Worm (Caenorhabditis elegans): ENCODE measurements around the gene aak-2.

The aak-2 gene

ce11 chrX:16793470-16793869, 2.4 kb upstream of the aak-2 start (continued):
- TF ChIP-seq nhr-19 (GFP tag; conservative IDR thresholded peaks at IDR 0.05) (peak; percentile 23; the same call in 1 of the 2 replicates), nhr-20 (tag; optimal IDR thresholded peaks at IDR 0.05) (peak; percentile 2), efl-1 (optimal IDR thresholded peaks at IDR 0.05) (peak in 1 of 2 experiments; percentile 12), efl-1 (GFP tag; optimal IDR thresholded peaks at IDR 0.05 in 1 of 2) (no peak), C34B4.2 (tag; optimal IDR thresholded peaks at IDR 0.05) (no peak), fos-1 (tag; optimal IDR thresholded peaks at IDR 0.05) (no peak), Y116A8C.19 (tag; optimal IDR thresholded peaks at IDR 0.05; ENCODE audit: borderline replicate concordance) (no peak), nhr-76 (tag; optimal IDR thresholded peaks at IDR 0.05) (no peak), nhr-47 (tag; optimal IDR thresholded peaks at IDR 0.05) (peak; percentile 38), C16A3.4 (tag; optimal IDR thresholded peaks at IDR 0.05) (no peak), blmp-1 (tag; optimal IDR thresholded peaks at IDR 0.05) (peak; percentile 17), elt-3 (tag; optimal IDR thresholded peaks at IDR 0.05) (peak in 1 of 6 experiments; percentile 46), mdl-1 (tag; optimal IDR thresholded peaks at IDR 0.05) (peak in 1 of 2 experiments; percentile 72), ceh-88 (GFP tag; IDR thresholded peaks at IDR 0.05) (no peak), tlp-1 (tag; optimal IDR thresholded peaks at IDR 0.05) (no peak), fkh-8 (tag; optimal IDR thresholded peaks at IDR 0.05) (peak; percentile 35), irx-1 (tag; optimal IDR thresholded peaks at IDR 0.05) (no peak), nhr-85 (tag) (no peak), mep-1 (tag; optimal IDR thresholded peaks at IDR 0.05) (no peak), swsn-7 (tag; optimal IDR thresholded peaks at IDR 0.05) (peak; percentile 18), nhr-237 (tag; optimal IDR thresholded peaks at IDR 0.05) (no peak), hlh-17 (GFP tag; optimal IDR thresholded peaks at IDR 0.05; ENCODE audit: borderline replicate concordance) (no peak), pax-3 (tag; optimal IDR thresholded peaks at IDR 0.05) (no peak), pqm-1 (tag; optimal IDR thresholded peaks at IDR 0.05) (no peak), aly-2 (tag; optimal IDR thresholded peaks at IDR 0.05) (no peak)

ce11 chrX:16796826-16797225, 939 bp downstream of the aak-2 start:
- TF ChIP-seq ceh-63 (GFP tag; optimal IDR thresholded peaks at IDR 0.05) (no peak), nhr-84 (tag; optimal IDR thresholded peaks at IDR 0.05) (no peak), nhr-90 (tag; optimal IDR thresholded peaks at IDR 0.05; ENCODE audit: poor library complexity) (peak; percentile 89), Y116A8C.19 (tag; optimal IDR thresholded peaks at IDR 0.05; ENCODE audit: borderline replicate concordance) (no peak), hlh-17 (GFP tag; optimal IDR thresholded peaks at IDR 0.05; ENCODE audit: borderline replicate concordance) (no peak), fkh-10 (GFP tag; optimal IDR thresholded peaks at IDR 0.05) (peak; percentile 98), nhr-237 (tag; optimal IDR thresholded peaks at IDR 0.05) (peak; percentile 66), unc-130 (tag; optimal IDR thresholded peaks at IDR 0.05) (peak; percentile 90), fkh-8 (tag; optimal IDR thresholded peaks at IDR 0.05) (peak; percentile 98), nhr-28 (tag; optimal IDR thresholded peaks at IDR 0.05) (no peak), egl-13 (tag; optimal IDR thresholded peaks at IDR 0.05) (peak; percentile 90), ceh-82 (tag; optimal IDR thresholded peaks at IDR 0.05) (peak; percentile 72 to 86 (median 81)), ztf-11 (tag; optimal IDR thresholded peaks at IDR 0.05) (peak in 1 of 2 experiments; percentile 54), sox-4 (tag; optimal IDR thresholded peaks at IDR 0.05) (peak; percentile 85), nhr-19 (GFP tag; conservative IDR thresholded peaks at IDR 0.05) (peak; percentile 91), ama-1 (optimal IDR thresholded peaks at IDR 0.05) (peak; percentile 34), grh-1 (GFP tag; IDR thresholded peaks at IDR 0.05) (peak; percentile 65), pqm-1 (tag; optimal IDR thresholded peaks at IDR 0.05) (no peak), elt-2 (tag; optimal IDR thresholded peaks at IDR 0.05) (peak; percentile 66), ceh-88 (GFP tag; IDR thresholded peaks at IDR 0.05) (peak; percentile 84), mef-2 (tag; optimal IDR thresholded peaks at IDR 0.05) (peak; percentile 88), mab-9 (GFP tag; IDR thresholded peaks at IDR 0.05) (peak; percentile 56; the same call in 1 of the 2 replicates), snpc-4 (tag; optimal IDR thresholded peaks at IDR 0.05) (peak; percentile 66), nhr-47 (tag; optimal IDR thresholded peaks at IDR 0.05) (peak; percentile 91), ztf-4 (tag; optimal IDR thresholded peaks at IDR 0.05) (peak; percentile 93), pax-3 (tag; optimal IDR thresholded peaks at IDR 0.05) (peak; percentile 80), ceh-90 (tag; optimal IDR thresholded peaks at IDR 0.05) (no peak), zag-1 (tag; optimal IDR thresholded peaks at IDR 0.05) (no peak), jun-1 (tag; optimal IDR thresholded peaks at IDR 0.05) (peak; percentile 81), unc-98 (GFP tag; IDR thresholded peaks at IDR 0.05) (peak; percentile 36; the same call in 1 of the 2 replicates), ceh-8 (GFP tag; optimal IDR thresholded peaks at IDR 0.05) (peak; percentile 78), lin-15B (tag; optimal IDR thresholded peaks at IDR 0.05) (peak; percentile 23), dsc-1 (tag; optimal IDR thresholded peaks at IDR 0.05) (peak; percentile 86), blmp-1 (tag; optimal IDR thresholded peaks at IDR 0.05) (peak; percentile 78), lir-3 (tag; optimal IDR thresholded peaks at IDR 0.05; ENCODE audit: poor library complexity) (peak; percentile 69), lin-35 (GFP tag; optimal IDR thresholded peaks at IDR 0.05) (peak; percentile 70 to 88)
